Comparison of ENCODE assay signal across 3 fruit fly cellular contexts in the genomic region with DNA sequence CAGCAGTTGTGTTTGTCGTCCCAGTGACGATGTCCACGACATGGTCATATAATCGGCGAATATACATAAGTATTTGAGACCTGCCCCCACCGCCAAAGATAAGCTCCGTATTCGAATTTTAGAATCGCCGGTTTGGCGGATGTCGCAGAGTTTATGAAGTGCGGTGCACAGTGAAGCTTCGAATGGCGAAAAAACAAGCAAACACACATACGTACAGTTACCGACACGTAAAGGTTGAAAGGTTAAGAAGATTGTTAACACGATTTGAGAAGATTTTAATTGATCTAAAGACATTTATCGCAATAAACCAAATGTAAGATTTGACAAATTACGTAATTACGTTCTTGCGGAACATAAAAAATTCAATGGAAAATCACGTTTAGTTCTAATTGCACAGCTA.
TF ChIP-seq lines count a peak whose summit lies in the region.

No protein-coding gene starts in this region.

- TF ChIP-seq CTCF in whole organism, embryonic (GFP tag; optimal IDR thresholded peaks at IDR 0.05; lab: Kevin White, UChicago): no peak

TF ChIP-seq in whole organism, embryonic, 481 proteins besides CTCF, POLR2A, EP300 and RAD21:
- TF ChIP-seq lab (GFP tag; optimal IDR thresholded peaks at IDR 0.05; lab: Kevin White, UChicago) (peak; percentile 30), Ets65A (GFP tag; lab: Kevin White, UChicago) (peak; percentile 59), Rfx (GFP tag; IDR thresholded peaks at IDR 0.05; lab: Robert Waterston, UW) (no peak), CG4820 (GFP tag; optimal IDR thresholded peaks at IDR 0.05; lab: Kevin White, UChicago) (no peak), Med (GFP tag; lab: Kevin White, UChicago) (peak; percentile 23), CG8290 (GFP tag; optimal IDR thresholded peaks at IDR 0.05; lab: Kevin White, UChicago) (no peak), CG8290 (tag; optimal IDR thresholded peaks at IDR 0.05; lab: Kevin White, UChicago) (peak in 1 of 2 experiments; percentile 8), Pdp1 (GFP tag; optimal IDR thresholded peaks at IDR 0.05; lab: Kevin White, UChicago) (peak in 1 of 2 experiments; percentile 56), CG18599 (GFP tag; optimal IDR thresholded peaks at IDR 0.05; lab: Kevin White, UChicago) (peak; percentile 14), grau (tag; optimal IDR thresholded peaks at IDR 0.05; lab: Kevin White, UChicago) (peak; percentile 63)

TF ChIP-seq in whole organism, prepupa, 60 proteins besides CTCF, POLR2A, EP300 and RAD21:
- no peak for TF ChIP-seq CG6276 (GFP tag; optimal IDR thresholded peaks at IDR 0.05; lab: Kevin White, UChicago)
- no peak for TF ChIP-seq CG10669 (GFP tag; optimal IDR thresholded peaks at IDR 0.05; lab: Kevin White, UChicago)
- no peak for TF ChIP-seq cyc (GFP tag; optimal IDR thresholded peaks at IDR 0.05; lab: Kevin White, UChicago)
- no peak for TF ChIP-seq Eip93F (GFP tag; optimal IDR thresholded peaks at IDR 0.05; lab: Kevin White, UChicago)
- peak; percentile 27 for TF ChIP-seq vri (GFP tag; optimal IDR thresholded peaks at IDR 0.05; lab: Kevin White, UChicago)

TF ChIP-seq in whole organism, wandering third instar larva, 38 proteins besides CTCF, POLR2A, EP300 and RAD21:
- TF ChIP-seq ey (GFP tag; optimal IDR thresholded peaks at IDR 0.05; lab: Kevin White, UChicago): peak; percentile 7
- no peak for TF ChIP-seq GATAd (GFP tag; optimal IDR thresholded peaks at IDR 0.05; lab: Kevin White, UChicago)
- TF ChIP-seq h (GFP tag; optimal IDR thresholded peaks at IDR 0.05; lab: Kevin White, UChicago): peak; percentile 22
- TF ChIP-seq OdsH (GFP tag; optimal IDR thresholded peaks at IDR 0.05; lab: Kevin White, UChicago): peak; percentile 19
